Worm (Caenorhabditis elegans) whole organism, L2 larva: ENCODE results near the gene hmp-1.

Experiments
- alr-1 ChIP-seq: fragments of 150-350 bp; optimal IDR thresholded peaks from 2 replicates; lab custom pipeline; 2014; ENCODE audit warnings: missing biosample characterization, missing genetic modification characterization
- aly-2 ChIP-seq: fragments of 150-350 bp; optimal IDR thresholded peaks from 2 replicates; lab custom pipeline; 2014; ENCODE audit warnings: missing biosample characterization, missing genetic modification characterization
- ceh-16 ChIP-seq: fragments of 150-350 bp; optimal IDR thresholded peaks from 2 replicates; lab custom pipeline; 2014; ENCODE audit warnings: missing biosample characterization, missing genetic modification characterization
- egl-27 ChIP-seq: sonication (generic microtip); optimal IDR thresholded peaks from 3 replicates; lab custom pipeline; 2017; ENCODE audit warnings: missing biosample characterization, missing genetic modification reagents, missing genetic modification characterization
- elt-1 ChIP-seq: fragments of 150-350 bp; optimal IDR thresholded peaks from 2 replicates; lab custom pipeline; 2014; ENCODE audit warnings: missing biosample characterization, missing genetic modification characterization
- lin-39 ChIP-seq: fragments of 150-350 bp; optimal IDR thresholded peaks from 2 replicates; lab custom pipeline; 2014; ENCODE audit warnings: missing biosample characterization, missing genetic modification reagents, missing genetic modification characterization
- lsy-2 ChIP-seq, 2 experiments: fragments of 150-350 bp in 1 of 2; sonication (generic microtip) in 1 of 2; optimal IDR thresholded peaks; 2 replicates each; lab custom pipeline; 2014 to 2017; ENCODE audit warnings: missing biosample characterization in 2 of 2, missing genetic modification characterization in 2 of 2
- nhr-10 ChIP-seq: sonication (generic microtip); optimal IDR thresholded peaks from 2 replicates; lab custom pipeline; 2017; ENCODE audit warnings: missing biosample characterization, missing genetic modification characterization
- nhr-12 ChIP-seq: fragments of 150-350 bp; optimal IDR thresholded peaks from 2 replicates; lab custom pipeline; 2014; ENCODE audit warnings: missing biosample characterization, missing genetic modification characterization
- nhr-129 ChIP-seq: fragments of 150-350 bp; optimal IDR thresholded peaks from 2 replicates; lab custom pipeline; 2014; ENCODE audit warnings: missing biosample characterization, missing genetic modification characterization
- nhr-21 ChIP-seq: fragments of 150-350 bp; optimal IDR thresholded peaks from 2 replicates; lab custom pipeline; 2014; ENCODE audit warnings: missing biosample characterization, missing genetic modification characterization
- nhr-6 ChIP-seq: fragments of 150-350 bp; optimal IDR thresholded peaks from 2 replicates; lab custom pipeline; 2014; ENCODE audit warnings: missing biosample characterization, missing genetic modification characterization
- snpc-4 ChIP-seq: fragments of 150-350 bp; optimal IDR thresholded peaks from 2 replicates; lab custom pipeline; 2014; ENCODE audit warnings: missing biosample characterization, missing genetic modification characterization
- unc-62 ChIP-seq: fragments of 150-350 bp; optimal IDR thresholded peaks from 2 replicates; lab custom pipeline; 2014; ENCODE audit warnings: missing biosample characterization, missing genetic modification reagents, missing genetic modification characterization

DNA sequence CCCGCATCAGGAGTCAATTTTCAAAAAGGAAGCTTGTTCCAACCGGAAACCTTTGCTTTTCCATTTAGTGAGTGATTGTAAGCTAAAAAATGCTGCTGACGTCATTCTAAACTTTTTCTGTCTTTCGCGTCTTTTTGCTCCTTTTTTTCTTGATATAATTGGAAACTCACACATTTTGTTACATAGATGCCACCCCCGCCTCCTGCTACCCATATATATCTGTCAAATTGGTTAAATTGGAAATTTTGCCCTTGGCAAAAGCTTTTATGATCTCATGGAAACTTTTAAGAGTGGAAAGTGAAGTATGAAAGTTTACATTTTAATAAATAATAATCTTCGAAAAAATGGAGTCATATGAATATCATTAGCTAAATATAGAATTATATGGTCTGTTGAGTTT, 35.7 kb upstream of the hmp-1 start:
- TF ChIP-seq aly-2 (tag; lab: Kevin White, UChicago) (no peak), snpc-4 (no peak), lin-39 (tag; lab: Kevin White, UChicago) (no peak), ceh-16 (tag; lab: Kevin White, UChicago) (no peak), nhr-21 (tag; lab: Kevin White, UChicago) (no peak), alr-1 (tag; lab: Kevin White, UChicago) (no peak), nhr-12 (no peak), unc-62 (no peak), nhr-6 (tag; lab: Kevin White, UChicago) (no peak), elt-1 (tag; lab: Kevin White, UChicago) (no peak), egl-27 (tag; lab: Kevin White, UChicago) (no peak), nhr-129 (tag; lab: Kevin White, UChicago) (no peak), lsy-2 (tag; optimal IDR thresholded peaks at IDR 0.05; lab: Kevin White, UChicago) (no peak), nhr-10 (tag; lab: Kevin White, UChicago) (no peak)
